Fruit fly (Drosophila melanogaster) Kc167 (cell line): ENCODE data around the gene Mur2B.

ENCODE experiments used
- h ChIP-seq: fragments of >200 bp; optimal IDR thresholded peaks from 3 replicates; lab custom pipeline; 2018; ENCODE audit warnings: missing external identifiers
- insv ChIP-seq: fragments of >200 bp; optimal IDR thresholded peaks from 3 replicates; lab custom pipeline; 2018; ENCODE audit warnings: missing external identifiers
- psq ChIP-seq: fragments of >200 bp; optimal IDR thresholded peaks from 2 replicates; lab custom pipeline; 2017; ENCODE audit warnings: missing external identifiers
- ttk ChIP-seq: sonication (Bioruptor generic); optimal IDR thresholded peaks from 2 replicates; lab custom pipeline; 2017; ENCODE audit warnings: missing external identifiers

dm6 chrX:1613231-1613869 is 55.2 kb downstream of the Mur2B start:
- TF ChIP-seq insv (lab: Kevin White, UChicago), result no peak
- no peak for TF ChIP-seq h (lab: Kevin White, UChicago)
- no peak for TF ChIP-seq psq
- no peak for TF ChIP-seq ttk
